Fruit fly (Drosophila melanogaster) whole organism, embryonic: ENCODE results near the gene CG1951.

Source experiments
- Adf1 ChIP-seq: fragments of 200-800 bp; sonication (Bioruptor generic); IDR thresholded peaks from 2 replicates; pipeline ENCODE4 v1.3.6; 2022; ENCODE audit warnings: missing biosample characterization, missing genetic modification characterization
- Atf6 ChIP-seq: fragments of 200-800 bp; sonication (Bioruptor generic); IDR thresholded peaks from 2 replicates; pipeline ENCODE4 v1.3.6; 2022; ENCODE audit warnings: missing biosample characterization, missing genetic modification characterization
- Bteb2 ChIP-seq: fragments of 200-800 bp; sonication (Bioruptor generic); optimal IDR thresholded peaks from 2 replicates; lab custom pipeline; 2016; ENCODE audit warnings: missing biosample characterization, missing genetic modification characterization
- CG10267 ChIP-seq: fragments of 200-800 bp; sonication (Bioruptor generic); optimal IDR thresholded peaks from 2 replicates; lab custom pipeline; 2018; ENCODE audit warnings: missing biosample characterization, mild to moderate bottlenecking, missing genetic modification characterization, moderate library complexity
- CG1529 ChIP-seq: fragments of 200-800 bp; sonication (Bioruptor generic); optimal IDR thresholded peaks from 3 replicates; lab custom pipeline; 2018; ENCODE audit warnings: missing biosample characterization, missing genetic modification characterization
- CG2116 ChIP-seq: fragments of 200-800 bp; sonication (Bioruptor generic); optimal IDR thresholded peaks from 3 replicates; lab custom pipeline; 2018; ENCODE audit warnings: missing biosample characterization, mild to moderate bottlenecking, missing genetic modification characterization
- CG2678 ChIP-seq: fragments of 200-800 bp; sonication (Bioruptor generic); optimal IDR thresholded peaks from 3 replicates; lab custom pipeline; 2019; ENCODE audit warnings: missing biosample characterization, mild to moderate bottlenecking, missing genetic modification characterization, moderate library complexity
- CG42726 ChIP-seq: fragments of 200-800 bp; sonication (Bioruptor generic); IDR thresholded peaks from 2 replicates; pipeline ENCODE4 v1.3.6; 2022; ENCODE audit warnings: missing biosample characterization, missing genetic modification characterization; ENCODE audit not compliant: partially characterized antibody
- CG4282 ChIP-seq: fragments of 200-800 bp; sonication (Bioruptor generic); optimal IDR thresholded peaks from 2 replicates; lab custom pipeline; 2016; ENCODE audit warnings: missing biosample characterization, missing genetic modification characterization
- CG4424 ChIP-seq: fragments of 200-800 bp; sonication (Bioruptor generic); optimal IDR thresholded peaks from 3 replicates; lab custom pipeline; 2016; ENCODE audit warnings: missing biosample characterization, missing genetic modification characterization
- CG4854 ChIP-seq: fragments of 200-800 bp; sonication (Bioruptor generic); optimal IDR thresholded peaks from 2 replicates; lab custom pipeline; 2016; ENCODE audit warnings: missing biosample characterization, missing genetic modification characterization, inconsistent platforms
- CG5245 ChIP-seq: fragments of 200-800 bp; sonication (Bioruptor generic); optimal IDR thresholded peaks from 3 replicates; lab custom pipeline; 2016; ENCODE audit warnings: missing biosample characterization, missing genetic modification characterization
- CG6272 ChIP-seq: fragments of 200-800 bp; sonication (Bioruptor generic); IDR thresholded peaks from 2 replicates; pipeline ENCODE4 v1.3.6; 2022; ENCODE audit warnings: missing biosample characterization, missing genetic modification characterization
- CG7372 ChIP-seq: fragments of 200-800 bp; sonication (Bioruptor generic); IDR thresholded peaks from 2 replicates; pipeline ENCODE4 v1.3.6; 2022; ENCODE audit warnings: missing biosample characterization, missing genetic modification characterization
- CG7556 ChIP-seq: fragments of 200-800 bp; sonication (Bioruptor generic); optimal IDR thresholded peaks from 2 replicates; lab custom pipeline; 2017; ENCODE audit warnings: missing biosample characterization, mild to moderate bottlenecking, missing genetic modification characterization
- CG8924 ChIP-seq: fragments of 200-800 bp; optimal IDR thresholded peaks from 3 replicates; lab custom pipeline; 2019; ENCODE audit warnings: missing biosample characterization, mild to moderate bottlenecking, missing genetic modification characterization, moderate library complexity
- CG9727 ChIP-seq: fragments of 200-800 bp; sonication (Bioruptor generic); optimal IDR thresholded peaks from 3 replicates; lab custom pipeline; 2017; ENCODE audit warnings: missing biosample characterization, mild to moderate bottlenecking, missing genetic modification characterization
- CG9932 ChIP-seq: fragments of 200-800 bp; sonication (Bioruptor generic); IDR thresholded peaks from 2 replicates; pipeline ENCODE4 v1.3.6; 2022; ENCODE audit warnings: missing biosample characterization, missing genetic modification characterization
- CHES-1-like ChIP-seq: fragments of 200-800 bp; sonication (Bioruptor generic); optimal IDR thresholded peaks from 2 replicates; lab custom pipeline; 2016; ENCODE audit warnings: missing biosample characterization, missing genetic modification characterization
- CoRest ChIP-seq: fragments of 200-800 bp; sonication (Bioruptor generic); optimal IDR thresholded peaks from 3 replicates; lab custom pipeline; 2018; ENCODE audit warnings: missing biosample characterization, mild to moderate bottlenecking, missing genetic modification characterization, moderate library complexity
- Fer3 ChIP-seq: fragments of 200-800 bp; sonication (Bioruptor generic); optimal IDR thresholded peaks from 2 replicates; lab custom pipeline; 2018; ENCODE audit warnings: missing biosample characterization, mild to moderate bottlenecking, missing genetic modification characterization, moderate library complexity
- Gsc ChIP-seq: fragments of 200-800 bp; sonication (Bioruptor generic); IDR thresholded peaks from 2 replicates; pipeline ENCODE4 v1.3.6; 2022; ENCODE audit warnings: missing biosample characterization, missing genetic modification characterization
- HLH3B ChIP-seq: fragments of 200-800 bp; sonication (Bioruptor generic); IDR thresholded peaks from 2 replicates; pipeline ENCODE4 v1.3.6; 2022; ENCODE audit warnings: missing biosample characterization, missing genetic modification characterization
- Med ChIP-seq: fragments of 200-800 bp; sonication (Bioruptor generic); peaks from one replicate; lab custom pipeline; 2016; ENCODE audit warnings: missing biosample characterization, missing genetic modification characterization, mild to moderate bottlenecking, inconsistent platforms, moderate library complexity
- Meics ChIP-seq: fragments of 200-800 bp; sonication (Bioruptor generic); optimal IDR thresholded peaks from 2 replicates; lab custom pipeline; 2017; ENCODE audit warnings: missing biosample characterization, mild to moderate bottlenecking, missing genetic modification characterization
- NfI ChIP-seq: fragments of 200-800 bp; sonication (Bioruptor generic); optimal IDR thresholded peaks from 3 replicates; lab custom pipeline; 2018; ENCODE audit warnings: missing biosample characterization, mild to moderate bottlenecking, missing genetic modification characterization, moderate library complexity
- Optix ChIP-seq: fragments of 200-800 bp; sonication (Bioruptor generic); IDR thresholded peaks from 3 replicates; pipeline ENCODE4 v1.3.6; 2022; ENCODE audit warnings: missing biosample characterization, missing genetic modification characterization
- ato ChIP-seq: fragments of 200-800 bp; sonication (Bioruptor generic); IDR thresholded peaks from 2 replicates; pipeline ENCODE4 v1.3.6; 2022; ENCODE audit warnings: missing biosample characterization, missing genetic modification characterization; ENCODE audit not compliant: partially characterized antibody
- br ChIP-seq: fragments of >200 bp; optimal IDR thresholded peaks from 2 replicates; lab custom pipeline; 2017
- bsh ChIP-seq, 2 experiments: fragments of 200-800 bp; sonication (Bioruptor generic); optimal IDR thresholded peaks; 2 replicates each; lab custom pipeline; 2017 to 2018; ENCODE audit warnings: mild to moderate bottlenecking in 2 of 2, missing biosample characterization in 2 of 2, missing genetic modification characterization in 2 of 2, moderate library complexity in 1 of 2
- cad ChIP-seq: fragments of >200 bp; optimal IDR thresholded peaks from 2 replicates; lab custom pipeline; 2017; ENCODE audit warnings: missing biosample characterization, missing genetic modification characterization
- hbn ChIP-seq: fragments of 200-800 bp; sonication (Bioruptor generic); IDR thresholded peaks from 2 replicates; pipeline ENCODE4 v1.3.6; 2022; ENCODE audit warnings: missing biosample characterization, missing genetic modification characterization; ENCODE audit not compliant: partially characterized antibody
- her ChIP-seq: fragments of 200-800 bp; sonication (Bioruptor generic); optimal IDR thresholded peaks from 2 replicates; lab custom pipeline; 2016; ENCODE audit warnings: missing biosample characterization, missing genetic modification characterization
- kni ChIP-seq: fragments of 200-800 bp; sonication (Bioruptor generic); optimal IDR thresholded peaks from 3 replicates; lab custom pipeline; 2017; ENCODE audit warnings: mild to moderate bottlenecking, missing biosample characterization, missing genetic modification reagents, missing genetic modification characterization
- lab ChIP-seq: fragments of 200-800 bp; sonication (Bioruptor generic); optimal IDR thresholded peaks from 3 replicates; lab custom pipeline; 2017; ENCODE audit warnings: missing biosample characterization, missing genetic modification characterization, mild to moderate bottlenecking, moderate library complexity, missing genetic modification reagents
- lmd ChIP-seq: fragments of 200-800 bp; sonication (Bioruptor generic); IDR thresholded peaks from 2 replicates; pipeline ENCODE4 v1.3.6; 2022; ENCODE audit warnings: missing biosample characterization, missing genetic modification characterization
- nom ChIP-seq: fragments of 200-800 bp; sonication (Bioruptor generic); optimal IDR thresholded peaks from 2 replicates; lab custom pipeline; 2017; ENCODE audit warnings: missing biosample characterization, missing genetic modification characterization, mild to moderate bottlenecking, moderate library complexity, missing genetic modification reagents
- otp ChIP-seq: fragments of 200-800 bp; sonication (Bioruptor generic); IDR thresholded peaks from 3 replicates; pipeline ENCODE4, ENCODE4 v1.3.6; 2022; ENCODE audit warnings: missing biosample characterization, missing genetic modification characterization
- pb ChIP-seq: fragments of 200-800 bp; sonication (Bioruptor generic); optimal IDR thresholded peaks from 3 replicates; lab custom pipeline; 2016; ENCODE audit warnings: missing biosample characterization, missing genetic modification characterization
- pfk ChIP-seq: fragments of 200-800 bp; sonication (Bioruptor generic); optimal IDR thresholded peaks from 2 replicates; lab custom pipeline; 2018; ENCODE audit warnings: missing biosample characterization, mild to moderate bottlenecking, missing genetic modification characterization, moderate library complexity
- phol ChIP-seq: fragments of 200-800 bp; sonication (Bioruptor generic); optimal IDR thresholded peaks from 3 replicates; lab custom pipeline; 2018; ENCODE audit warnings: missing biosample characterization, mild to moderate bottlenecking, missing genetic modification characterization, moderate library complexity
- ranshi ChIP-seq: fragments of 200-800 bp; sonication (Bioruptor generic); IDR thresholded peaks from 2 replicates; pipeline ENCODE4 v1.3.6; 2022; ENCODE audit warnings: missing biosample characterization, missing genetic modification characterization
- scrt ChIP-seq: fragments of 200-800 bp; sonication (Bioruptor generic); optimal IDR thresholded peaks from 2 replicates; lab custom pipeline; 2018; ENCODE audit warnings: missing biosample characterization, mild to moderate bottlenecking, missing genetic modification characterization, moderate library complexity
- sens ChIP-seq: fragments of 200-800 bp; sonication (Bioruptor generic); peaks from one replicate; lab custom pipeline; 2016; ENCODE audit warnings: missing biosample characterization, missing genetic modification characterization
- so ChIP-seq: fragments of 200-800 bp; sonication (Bioruptor generic); IDR thresholded peaks from 3 replicates; pipeline ENCODE4 v1.3.6; 2022; ENCODE audit warnings: missing biosample characterization, missing genetic modification characterization
- tgo ChIP-seq: fragments of 200-800 bp; sonication (Bioruptor generic); IDR thresholded peaks from 3 replicates; pipeline ENCODE4 v1.3.6; 2022; ENCODE audit warnings: missing biosample characterization, missing genetic modification characterization
- toy ChIP-seq: fragments of 200-800 bp; sonication (Bioruptor generic); IDR thresholded peaks from 2 replicates; pipeline ENCODE4 v1.3.6; 2022; ENCODE audit warnings: missing biosample characterization, missing genetic modification characterization
- twi ChIP-seq: fragments of 200-800 bp; optimal IDR thresholded peaks from 2 replicates; lab custom pipeline; 2019; ENCODE audit warnings: missing biosample characterization, mild to moderate bottlenecking, missing genetic modification characterization, moderate library complexity
- usp ChIP-seq: fragments of >200 bp; optimal IDR thresholded peaks from 2 replicates; lab custom pipeline; 2017; ENCODE audit warnings: missing biosample characterization, missing genetic modification characterization
- yki ChIP-seq: fragments of >200 bp; optimal IDR thresholded peaks from 3 replicates; lab custom pipeline; 2018
- z ChIP-seq: fragments of 200-800 bp; sonication (Bioruptor generic); IDR thresholded peaks from 3 replicates; pipeline ENCODE4 v1.3.6; 2022; ENCODE audit warnings: missing biosample characterization, missing genetic modification characterization
- zen2 ChIP-seq: fragments of 200-800 bp; sonication (Bioruptor generic); IDR thresholded peaks from 3 replicates; pipeline ENCODE4 v1.3.6; 2022; ENCODE audit warnings: missing biosample characterization, missing genetic modification characterization; ENCODE audit not compliant: partially characterized antibody

The CG1951 gene

dm6 chr3R:29064682-29065100 lies 37.7 kb downstream of the CG1951 start (continued):
- TF ChIP-seq lmd (GFP tag; lab: Robert Waterston, UW) = no peak
- peak; percentile 45 for TF ChIP-seq lab
- TF ChIP-seq zen2 (GFP tag; lab: Robert Waterston, UW) = no peak
- no peak for TF ChIP-seq ato
- TF ChIP-seq CG10267 (tag; lab: Kevin White, UChicago) = no peak
- no peak for TF ChIP-seq CoRest
- no peak for TF ChIP-seq z (GFP tag; lab: Robert Waterston, UW)
- no peak for TF ChIP-seq so (GFP tag; lab: Robert Waterston, UW)
- no peak for TF ChIP-seq CG7372
- TF ChIP-seq CG42726 (GFP tag; lab: Robert Waterston, UW) = no peak
- no peak for TF ChIP-seq otp (GFP tag; lab: Robert Waterston, UW)
- no peak for TF ChIP-seq CG9727 (GFP tag; lab: Kevin White, UChicago)
- TF ChIP-seq nom (GFP tag; lab: Kevin White, UChicago) = peak; percentile 42
- peak; percentile 10 for TF ChIP-seq CG4282
- peak; percentile 22 for TF ChIP-seq her
- no peak for TF ChIP-seq CG2116 (GFP tag; lab: Kevin White, UChicago)
- no peak for TF ChIP-seq HLH3B (GFP tag; lab: Robert Waterston, UW)
- no peak for TF ChIP-seq Fer3 (tag; lab: Kevin White, UChicago)
- peak; percentile 2 for TF ChIP-seq CG5245 (GFP tag; lab: Kevin White, UChicago)
- no peak for TF ChIP-seq Atf6 (GFP tag; lab: Robert Waterston, UW)
- TF ChIP-seq Gsc (GFP tag; lab: Robert Waterston, UW) = no peak
- TF ChIP-seq CG4424 = no peak
- TF ChIP-seq bsh (GFP tag; optimal IDR thresholded peaks at IDR 0.05; lab: Kevin White, UChicago) = peak in 1 of 2 experiments; percentile 18
- no peak for TF ChIP-seq tgo (GFP tag; lab: Robert Waterston, UW)
- peak; percentile 60 for TF ChIP-seq Med (GFP tag; lab: Kevin White, UChicago)
- TF ChIP-seq br = no peak
- TF ChIP-seq pb (GFP tag; lab: Kevin White, UChicago) = no peak
- TF ChIP-seq CG8924 (tag; lab: Kevin White, UChicago) = peak; percentile 7
- peak; percentile 86 for TF ChIP-seq sens (GFP tag; lab: Kevin White, UChicago)
- TF ChIP-seq cad (GFP tag; lab: Kevin White, UChicago) = no peak
- peak; percentile 4 for TF ChIP-seq twi
- no peak for TF ChIP-seq ranshi (GFP tag; lab: Robert Waterston, UW)
- TF ChIP-seq yki (lab: Kevin White, UChicago) = peak; percentile 29
- peak; percentile 8 for TF ChIP-seq CG2678 (tag; lab: Kevin White, UChicago)
- peak; percentile 10 for TF ChIP-seq phol (tag; lab: Kevin White, UChicago)
- TF ChIP-seq CHES-1-like (GFP tag; lab: Kevin White, UChicago) = no peak
- TF ChIP-seq usp = no peak
- no peak for TF ChIP-seq hbn (GFP tag; lab: Robert Waterston, UW)
- TF ChIP-seq CG1529 (GFP tag; lab: Kevin White, UChicago) = no peak
- TF ChIP-seq toy = no peak
- no peak for TF ChIP-seq pfk (GFP tag; lab: Kevin White, UChicago)
- no peak for TF ChIP-seq Bteb2 (GFP tag; lab: Kevin White, UChicago)
- TF ChIP-seq Optix (GFP tag; lab: Robert Waterston, UW) = no peak
- TF ChIP-seq Meics = no peak
- TF ChIP-seq Adf1 (GFP tag; lab: Robert Waterston, UW) = no peak
- TF ChIP-seq NfI (GFP tag; lab: Kevin White, UChicago) = peak; percentile 3
- TF ChIP-seq kni (GFP tag; lab: Kevin White, UChicago) = peak; percentile 14
- no peak for TF ChIP-seq scrt
- TF ChIP-seq CG4854 = no peak
- TF ChIP-seq CG6272 = no peak
- no peak for TF ChIP-seq CG7556
- TF ChIP-seq CG9932 (GFP tag; lab: Robert Waterston, UW) = no peak
